Worm (Caenorhabditis elegans): Measurements from ENCODE around the gene C08D8.1.

DNA sequence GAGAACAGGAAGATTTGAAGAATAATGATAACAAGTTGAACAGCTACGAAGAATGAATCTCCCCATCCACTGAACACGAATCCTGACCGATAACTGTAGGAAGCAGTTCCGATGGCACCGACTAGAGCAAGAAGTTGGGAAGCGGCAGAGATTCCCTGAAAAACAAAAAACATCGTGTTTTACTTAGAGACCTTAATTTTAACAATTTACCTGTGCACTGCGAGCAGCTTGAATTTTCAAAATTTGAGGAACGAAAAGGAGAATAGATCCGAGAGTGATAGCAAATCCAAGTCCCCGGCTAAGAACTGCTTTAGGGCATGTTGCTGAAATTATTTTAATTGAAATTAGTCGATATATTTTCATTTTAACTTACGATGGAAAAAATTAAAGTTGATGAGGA lies 13.1 kb downstream of the C08D8.1 start:
- TF ChIP-seq elt-1 (tag; optimal IDR thresholded peaks at IDR 0.05) (no peak), nhr-11 (tag; optimal IDR thresholded peaks at IDR 0.05) (no peak), ama-1 (optimal IDR thresholded peaks at IDR 0.05) (no peak), ZK546.5 (tag; optimal IDR thresholded peaks at IDR 0.05) (no peak)

Measured in whole organism, L2 larva.